Worm (Caenorhabditis elegans) whole organism, L1 larva: Measurements from ENCODE around the gene sra-32.

ENCODE experiments used
- C04F5.9 ChIP-seq: sonication (generic microtip); optimal IDR thresholded peaks from 2 replicates; lab custom pipeline; 2016; ENCODE audit warnings: missing genetic modification characterization, missing compliant biosample characterization
- C16A3.4 ChIP-seq: fragments of 150-350 bp; optimal IDR thresholded peaks from 2 replicates; lab custom pipeline; 2014; ENCODE audit warnings: missing biosample characterization, missing genetic modification characterization
- F16B12.6 ChIP-seq: fragments of 150-350 bp; optimal IDR thresholded peaks from 2 replicates; lab custom pipeline; 2014; ENCODE audit warnings: missing biosample characterization, missing genetic modification characterization
- Y116A8C.19 ChIP-seq: sonication (generic microtip); optimal IDR thresholded peaks from 2 replicates; lab custom pipeline; 2016; ENCODE audit warnings: missing compliant biosample characterization, missing genetic modification characterization, borderline replicate concordance
- aha-1 ChIP-seq: fragments of 150-350 bp; optimal IDR thresholded peaks from 2 replicates; lab custom pipeline; 2014; ENCODE audit warnings: missing biosample characterization, missing genetic modification characterization
- alr-1 ChIP-seq: fragments of 200-800 bp; sonication (Bioruptor generic); optimal IDR thresholded peaks from 2 replicates; lab custom pipeline; 2018; ENCODE audit warnings: borderline replicate concordance, mild to moderate bottlenecking, missing genetic modification characterization, missing compliant biosample characterization
- aly-2 ChIP-seq: fragments of 150-350 bp; optimal IDR thresholded peaks from 2 replicates; lab custom pipeline; 2014; ENCODE audit warnings: missing biosample characterization, missing genetic modification characterization
- blmp-1 ChIP-seq: fragments of 150-350 bp; optimal IDR thresholded peaks from 2 replicates; lab custom pipeline; 2014; ENCODE audit warnings: missing biosample characterization, missing genetic modification characterization
- ceh-63 ChIP-seq: fragments of 200-800 bp; sonication (Bioruptor generic); optimal IDR thresholded peaks from 2 replicates; lab custom pipeline; 2018; ENCODE audit warnings: mild to moderate bottlenecking, missing genetic modification characterization, missing compliant biosample characterization
- ceh-8 ChIP-seq: fragments of 200-800 bp; sonication (Bioruptor generic); optimal IDR thresholded peaks from 2 replicates; lab custom pipeline; 2018; ENCODE audit warnings: mild to moderate bottlenecking, missing genetic modification characterization, moderate library complexity, missing compliant biosample characterization
- ceh-82 ChIP-seq, 3 experiments: fragments of 150-350 bp in 1 of 3; sonication (generic microtip) in 2 of 3; optimal IDR thresholded peaks; 2 replicates each; lab custom pipeline; 2014 to 2017; ENCODE audit warnings: missing biosample characterization in 3 of 3, missing genetic modification characterization in 3 of 3
- ceh-88 ChIP-seq: fragments of 200-800 bp; sonication (Bioruptor generic); IDR thresholded peaks from 2 replicates; pipeline ENCODE4 v1.3.6; 2022; ENCODE audit warnings: missing genetic modification characterization, missing compliant biosample characterization
- ceh-90 ChIP-seq: sonication (generic microtip); optimal IDR thresholded peaks from 2 replicates; lab custom pipeline; 2016; ENCODE audit warnings: missing genetic modification characterization, missing compliant biosample characterization
- dsc-1 ChIP-seq: sonication (generic microtip); optimal IDR thresholded peaks from 2 replicates; lab custom pipeline; 2016; ENCODE audit warnings: mild to moderate bottlenecking, missing genetic modification characterization, missing compliant biosample characterization
- egl-13 ChIP-seq: sonication (generic microtip); optimal IDR thresholded peaks from 2 replicates; lab custom pipeline; 2016; ENCODE audit warnings: missing genotype, missing genetic modification reagents, missing genetic modification characterization, missing compliant biosample characterization
- elt-3 ChIP-seq, 6 experiments: fragments of 150-350 bp in 1 of 6; sonication (generic microtip); optimal IDR thresholded peaks; 2 replicates each; lab custom pipeline; 2017 to 2018; ENCODE audit warnings: missing biosample characterization in 6 of 6, missing genetic modification characterization in 6 of 6, inconsistent platforms in 1 of 6
- ets-5 ChIP-seq: fragments of 200-800 bp; sonication (Bioruptor generic); IDR thresholded peaks from 2 replicates; pipeline ENCODE4 v1.3.6; 2022; ENCODE audit warnings: missing genetic modification characterization, missing compliant biosample characterization
- fkh-8 ChIP-seq: sonication (generic microtip); optimal IDR thresholded peaks from 2 replicates; lab custom pipeline; 2016; ENCODE audit warnings: mild to moderate bottlenecking, missing genetic modification characterization, missing compliant biosample characterization
- grh-1 ChIP-seq: fragments of 200-800 bp; sonication (Bioruptor generic); IDR thresholded peaks from 2 replicates; pipeline ENCODE4 v1.3.6; 2022; ENCODE audit warnings: missing genetic modification reagents, missing genetic modification characterization, missing compliant biosample characterization
- hlh-4 ChIP-seq: sonication (generic microtip); optimal IDR thresholded peaks from 2 replicates; lab custom pipeline; 2016; ENCODE audit warnings: mild to moderate bottlenecking, missing genetic modification characterization, missing compliant biosample characterization
- isw-1 ChIP-seq: fragments of 200-800 bp; sonication (Bioruptor generic); IDR thresholded peaks from 2 replicates; pipeline ENCODE4 v1.3.6; 2022; ENCODE audit warnings: missing genetic modification characterization, missing compliant biosample characterization
- jun-1 ChIP-seq: fragments of 150-350 bp; optimal IDR thresholded peaks from 2 replicates; lab custom pipeline; 2014; ENCODE audit warnings: missing biosample characterization, missing genetic modification reagents, missing genetic modification characterization
- lin-13 ChIP-seq: fragments of 150-350 bp; optimal IDR thresholded peaks from 2 replicates; lab custom pipeline; 2014; ENCODE audit warnings: missing biosample characterization, missing genetic modification reagents, missing genetic modification characterization
- lin-35 ChIP-seq, 2 experiments: fragments of 150-350 bp; optimal IDR thresholded peaks; 2 replicates each; lab custom pipeline; 2014; ENCODE audit warnings: missing biosample characterization in 2 of 2, missing genetic modification characterization in 2 of 2, missing genetic modification reagents in 2 of 2
- mdl-1 ChIP-seq, 2 experiments: fragments of 150-350 bp; optimal IDR thresholded peaks; 2 replicates each; lab custom pipeline; 2014 to 2017; ENCODE audit warnings: missing biosample characterization in 2 of 2, missing genetic modification characterization in 2 of 2, inconsistent platforms in 1 of 2
- mef-2 ChIP-seq: fragments of 150-350 bp; optimal IDR thresholded peaks from 2 replicates; lab custom pipeline; 2014; ENCODE audit warnings: missing biosample characterization, missing genetic modification characterization
- nhr-11 ChIP-seq: fragments of 150-350 bp; optimal IDR thresholded peaks from 2 replicates; lab custom pipeline; 2014; ENCODE audit warnings: missing biosample characterization, missing genetic modification characterization
- nhr-12 ChIP-seq: sonication (generic microtip); optimal IDR thresholded peaks from 2 replicates; lab custom pipeline; 2017; ENCODE audit warnings: missing biosample characterization, missing genetic modification characterization
- nhr-20 ChIP-seq: sonication (generic microtip); optimal IDR thresholded peaks from 2 replicates; lab custom pipeline; 2016; ENCODE audit warnings: mild to moderate bottlenecking, missing genetic modification characterization, missing compliant biosample characterization
- nhr-237 ChIP-seq: fragments of 150-350 bp; optimal IDR thresholded peaks from 2 replicates; lab custom pipeline; 2014; ENCODE audit warnings: missing biosample characterization, missing genetic modification characterization
- nhr-28 ChIP-seq: fragments of 150-350 bp; optimal IDR thresholded peaks from 2 replicates; lab custom pipeline; 2014; ENCODE audit warnings: missing biosample characterization, missing genetic modification characterization
- nhr-71 ChIP-seq: sonication (generic microtip); optimal IDR thresholded peaks from 2 replicates; lab custom pipeline; 2016; ENCODE audit warnings: mild to moderate bottlenecking, missing genetic modification characterization, moderate library complexity, missing compliant biosample characterization
- nhr-76 ChIP-seq: sonication (generic microtip); optimal IDR thresholded peaks from 2 replicates; lab custom pipeline; 2017; ENCODE audit warnings: missing biosample characterization, missing genetic modification characterization
- nhr-77 ChIP-seq: fragments of 150-350 bp; optimal IDR thresholded peaks from 2 replicates; lab custom pipeline; 2014; ENCODE audit warnings: missing biosample characterization, missing genetic modification characterization
- nhr-90 ChIP-seq: sonication (generic microtip); optimal IDR thresholded peaks from 2 replicates; lab custom pipeline; 2016; ENCODE audit warnings: mild to moderate bottlenecking, missing genetic modification characterization, missing compliant biosample characterization; ENCODE audit not compliant: poor library complexity
- pag-3 ChIP-seq: sonication (generic microtip); optimal IDR thresholded peaks from 2 replicates; lab custom pipeline; 2017; ENCODE audit warnings: missing genetic modification characterization, mild to moderate bottlenecking, missing compliant biosample characterization, antibody characterized with exemption, borderline replicate concordance; ENCODE audit not compliant: insufficient read depth
- pqm-1 ChIP-seq: sonication (generic microtip); optimal IDR thresholded peaks from 3 replicates; lab custom pipeline; 2017; ENCODE audit warnings: missing biosample characterization, missing genetic modification characterization
- rnt-1 ChIP-seq: sonication (generic microtip); optimal IDR thresholded peaks from 2 replicates; lab custom pipeline; 2016; ENCODE audit warnings: mild to moderate bottlenecking, missing genetic modification characterization, moderate library complexity, missing compliant biosample characterization
- skn-1 ChIP-seq: fragments of 150-350 bp; optimal IDR thresholded peaks from 2 replicates; lab custom pipeline; 2014; ENCODE audit warnings: missing biosample characterization, missing genetic modification characterization
- snpc-4 ChIP-seq: fragments of 150-350 bp; optimal IDR thresholded peaks from 2 replicates; lab custom pipeline; 2014; ENCODE audit warnings: missing biosample characterization, missing genetic modification characterization
- snu-23 ChIP-seq: sonication (generic microtip); optimal IDR thresholded peaks from 2 replicates; lab custom pipeline; 2016; ENCODE audit warnings: missing genetic modification characterization, missing compliant biosample characterization
- sup-37 ChIP-seq: fragments of 200-800 bp; sonication (Bioruptor generic); optimal IDR thresholded peaks from 2 replicates; lab custom pipeline; 2018; ENCODE audit warnings: mild to moderate bottlenecking, missing genetic modification characterization, missing compliant biosample characterization
- swsn-7 ChIP-seq: sonication (generic microtip); optimal IDR thresholded peaks from 2 replicates; lab custom pipeline; 2016; ENCODE audit warnings: missing genetic modification characterization, missing compliant biosample characterization
- tbx-2 ChIP-seq: sonication (generic microtip); optimal IDR thresholded peaks from 2 replicates; lab custom pipeline; 2016; ENCODE audit warnings: missing genetic modification characterization, missing compliant biosample characterization
- unc-130 ChIP-seq: fragments of 150-350 bp; optimal IDR thresholded peaks from 2 replicates; lab custom pipeline; 2017; ENCODE audit warnings: missing biosample characterization, missing genetic modification characterization, inconsistent platforms
- vab-15 ChIP-seq: sonication (generic microtip); optimal IDR thresholded peaks from 2 replicates; lab custom pipeline; 2017; ENCODE audit warnings: missing genotype, mild to moderate bottlenecking, missing genetic modification characterization, missing compliant biosample characterization
- zag-1 ChIP-seq: fragments of 150-350 bp; optimal IDR thresholded peaks from 2 replicates; lab custom pipeline; 2014; ENCODE audit warnings: missing biosample characterization, missing genetic modification characterization
- zip-4 ChIP-seq: fragments of 200-800 bp; sonication (Bioruptor generic); optimal IDR thresholded peaks from 2 replicates; lab custom pipeline; 2018; ENCODE audit warnings: mild to moderate bottlenecking, missing genetic modification characterization, moderate library complexity, missing compliant biosample characterization
- ztf-11 ChIP-seq, 2 experiments: sonication (generic microtip); optimal IDR thresholded peaks; 2 replicates each; lab custom pipeline; 2016 to 2017; ENCODE audit warnings: missing genetic modification characterization in 2 of 2, missing biosample characterization in 1 of 2, missing compliant biosample characterization in 1 of 2
- ztf-4 ChIP-seq: fragments of 150-350 bp; optimal IDR thresholded peaks from 2 replicates; lab custom pipeline; 2014; ENCODE audit warnings: missing biosample characterization, missing genetic modification characterization

The sra-32 gene

ce11 chrII:4519976-4520594 is 11.7 kb downstream of the sra-32 start (continued):
- TF ChIP-seq rnt-1 (tag; lab: Kevin White, UChicago) (peak; percentile 70), C04F5.9 (no peak), dsc-1 (no peak), ets-5 (GFP tag; lab: Robert Waterston, UW) (no peak), pqm-1 (tag; lab: Kevin White, UChicago) (no peak), alr-1 (tag; lab: Kevin White, UChicago) (no peak), ceh-82 (tag; optimal IDR thresholded peaks at IDR 0.05; lab: Kevin White, UChicago) (no peak), lin-35 (GFP tag; optimal IDR thresholded peaks at IDR 0.05; lab: Kevin White, UChicago) (no peak), ceh-63 (GFP tag; lab: Kevin White, UChicago) (no peak), nhr-20 (tag; lab: Kevin White, UChicago) (peak; percentile 14), snpc-4 (tag; lab: Kevin White, UChicago) (no peak)

ce11 chrII:4518300-4518907 is 13.4 kb downstream of the sra-32 start, which contains the start of gene hlh-1:
Gene hlh-1, plus strand, starts transcription at chrII:4518574.
- TF ChIP-seq aly-2 (tag; lab: Kevin White, UChicago) (no peak), nhr-77 (no peak), lin-13 (GFP tag; lab: Kevin White, UChicago) (peak; percentile 4), aha-1 (no peak), pag-3 (tag; lab: Kevin White, UChicago) (no peak), dsc-1 (no peak), elt-3 (tag; optimal IDR thresholded peaks at IDR 0.05; lab: Kevin White, UChicago) (no peak), blmp-1 (tag; lab: Kevin White, UChicago) (no peak), nhr-90 (tag; lab: Kevin White, UChicago) (no peak), F16B12.6 (tag; lab: Kevin White, UChicago) (no peak), mdl-1 (tag; optimal IDR thresholded peaks at IDR 0.05; lab: Kevin White, UChicago) (no peak), jun-1 (tag; lab: Kevin White, UChicago) (no peak), swsn-7 (peak; percentile 23), tbx-2 (tag; lab: Kevin White, UChicago) (peak; percentile 18), C16A3.4 (tag; lab: Kevin White, UChicago) (no peak), ets-5 (GFP tag; lab: Robert Waterston, UW) (no peak), snpc-4 (tag; lab: Kevin White, UChicago) (no peak), zag-1 (tag; lab: Kevin White, UChicago) (no peak), isw-1 (GFP tag; lab: Robert Waterston, UW) (no peak), nhr-76 (tag; lab: Kevin White, UChicago) (no peak), egl-13 (tag; lab: Kevin White, UChicago) (no peak), skn-1 (no peak), unc-130 (peak; percentile 15), ztf-11 (tag; optimal IDR thresholded peaks at IDR 0.05; lab: Kevin White, UChicago) (no peak), hlh-4 (no peak), fkh-8 (tag; lab: Kevin White, UChicago) (no peak), nhr-28 (no peak), ceh-90 (tag; lab: Kevin White, UChicago) (no peak), snu-23 (GFP tag; lab: Kevin White, UChicago) (peak; percentile 53), nhr-237 (tag; lab: Kevin White, UChicago) (no peak), ceh-8 (GFP tag; lab: Kevin White, UChicago) (no peak), sup-37 (no peak), Y116A8C.19 (no peak), ztf-4 (no peak), nhr-12 (tag; lab: Kevin White, UChicago) (no peak), rnt-1 (tag; lab: Kevin White, UChicago) (peak; percentile 82), nhr-71 (tag; lab: Kevin White, UChicago) (peak; percentile 79), nhr-11 (no peak), ceh-88 (GFP tag; lab: Robert Waterston, UW) (no peak), vab-15 (tag; lab: Kevin White, UChicago) (peak; percentile 31), zip-4 (GFP tag; lab: Kevin White, UChicago) (no peak), mef-2 (no peak), ceh-63 (GFP tag; lab: Kevin White, UChicago) (no peak), grh-1 (GFP tag; lab: Robert Waterston, UW) (no peak)
